Worm (Caenorhabditis elegans): ENCODE measurements around the gene C35D10.8.

Gene C35D10.8

DNA sequence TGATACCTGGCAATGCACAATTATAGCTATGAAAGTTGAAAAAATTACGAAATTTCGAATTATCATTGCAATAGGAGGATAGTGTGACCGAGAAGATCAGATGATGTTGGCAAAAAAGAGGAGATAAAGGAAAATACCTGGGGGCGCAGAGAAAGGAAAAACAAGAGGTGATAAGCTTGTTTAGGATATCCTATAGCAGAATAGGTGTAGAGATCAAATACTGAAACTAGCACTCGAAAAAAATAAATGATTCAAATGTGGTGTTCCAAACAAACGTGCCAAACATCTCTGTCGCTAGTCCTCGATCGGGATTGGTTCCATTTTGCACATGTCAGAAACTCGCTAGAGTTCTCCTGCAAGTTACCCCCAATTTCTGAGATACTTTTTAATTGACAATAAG, 25.6 kb upstream of the C35D10.8 start, which contains the start of gene F26A1.9:
TSS of gene F26A1.9 (minus strand) at position 101 of the 400 bp plus-strand sequence.
- no peak for TF ChIP-seq tab-1 (GFP tag; IDR thresholded peaks at IDR 0.05)
- no peak for TF ChIP-seq T22C8.4 (GFP tag; IDR thresholded peaks at IDR 0.05)
- no peak for TF ChIP-seq ztf-23 (GFP tag; IDR thresholded peaks at IDR 0.05)
- no peak for TF ChIP-seq flt-1 (GFP tag; IDR thresholded peaks at IDR 0.05)
- TF ChIP-seq med-1 (GFP tag; optimal IDR thresholded peaks at IDR 0.05; ENCODE audit: insufficient read depth): no peak
- no peak for TF ChIP-seq ztf-29 (GFP tag; IDR thresholded peaks at IDR 0.05)
- TF ChIP-seq cog-1 (tag; optimal IDR thresholded peaks at IDR 0.05): no peak
- TF ChIP-seq klf-2 (GFP tag; conservative IDR thresholded peaks at IDR 0.05): no peak
- no peak for TF ChIP-seq ref-1 (GFP tag; conservative IDR thresholded peaks at IDR 0.05)

DNA sequence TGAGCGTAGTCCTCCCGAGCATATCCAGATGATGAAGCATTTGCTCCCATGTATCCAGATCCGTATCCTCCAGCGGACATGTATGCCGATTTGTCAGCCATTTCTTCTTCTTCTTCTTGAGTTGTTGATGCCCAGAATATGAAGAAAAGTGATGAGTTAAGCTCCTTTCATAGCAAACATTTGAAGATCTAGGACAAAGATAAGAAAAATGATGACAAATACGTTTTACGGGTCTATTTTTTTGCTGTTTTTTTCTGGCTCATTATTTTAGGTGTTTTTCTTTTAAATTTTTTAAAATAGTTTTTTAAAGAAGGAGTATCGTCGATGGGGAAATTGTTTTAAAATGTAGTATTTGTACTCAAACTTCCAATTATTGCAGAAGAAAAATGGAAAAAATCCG, 24.8 kb upstream of the C35D10.8 start, which contains the start of gene nspd-9:
TSS of gene nspd-9 (minus strand) at position 101 of the 400 bp plus-strand sequence.
- no peak for TF ChIP-seq ztf-29 (GFP tag; IDR thresholded peaks at IDR 0.05)
- no peak for TF ChIP-seq med-1 (GFP tag; optimal IDR thresholded peaks at IDR 0.05; ENCODE audit: insufficient read depth)
- no peak for TF ChIP-seq tab-1 (GFP tag; IDR thresholded peaks at IDR 0.05)
- TF ChIP-seq ref-1 (GFP tag; conservative IDR thresholded peaks at IDR 0.05): no peak
- TF ChIP-seq T22C8.4 (GFP tag; IDR thresholded peaks at IDR 0.05): no peak
- no peak for TF ChIP-seq klf-2 (GFP tag; conservative IDR thresholded peaks at IDR 0.05)
- TF ChIP-seq flt-1 (GFP tag; IDR thresholded peaks at IDR 0.05): no peak
- TF ChIP-seq ztf-23 (GFP tag; IDR thresholded peaks at IDR 0.05): no peak
- TF ChIP-seq cog-1 (tag; optimal IDR thresholded peaks at IDR 0.05): no peak

DNA sequence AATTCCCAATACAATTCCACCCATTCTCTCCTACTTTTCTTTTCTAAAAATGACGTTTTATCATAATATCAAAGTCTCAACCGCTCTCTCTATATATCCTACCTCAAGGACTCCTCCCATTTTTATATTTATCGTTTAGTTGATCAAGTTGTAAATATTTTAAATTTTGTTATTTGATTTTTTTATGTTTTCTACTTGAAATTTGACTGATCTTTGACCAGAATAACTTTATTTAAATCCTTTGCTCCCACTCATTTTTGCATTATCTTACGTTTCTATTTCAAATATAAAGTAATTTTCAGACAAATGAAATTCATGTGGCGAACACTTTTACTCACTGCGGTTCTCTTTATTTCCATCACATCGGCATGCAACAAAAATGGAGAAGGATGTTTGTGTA, 17.6 kb upstream of the C35D10.8 start, which contains the start of the genes acbp-7 and F26A1.19:
TSS of gene acbp-7 (plus strand) at position 301 of the 400 bp plus-strand sequence.
TSS of gene F26A1.19 (plus strand) at position 303 of the 400 bp plus-strand sequence.
- TF ChIP-seq klf-2 (GFP tag; conservative IDR thresholded peaks at IDR 0.05) (no peak), tab-1 (GFP tag; IDR thresholded peaks at IDR 0.05) (no peak), ztf-29 (GFP tag; IDR thresholded peaks at IDR 0.05) (no peak), ztf-23 (GFP tag; IDR thresholded peaks at IDR 0.05) (no peak), med-1 (GFP tag; optimal IDR thresholded peaks at IDR 0.05; ENCODE audit: insufficient read depth) (no peak), T22C8.4 (GFP tag; IDR thresholded peaks at IDR 0.05) (no peak), flt-1 (GFP tag; IDR thresholded peaks at IDR 0.05) (no peak), cog-1 (tag; optimal IDR thresholded peaks at IDR 0.05) (no peak), ref-1 (GFP tag; conservative IDR thresholded peaks at IDR 0.05) (no peak)

DNA sequence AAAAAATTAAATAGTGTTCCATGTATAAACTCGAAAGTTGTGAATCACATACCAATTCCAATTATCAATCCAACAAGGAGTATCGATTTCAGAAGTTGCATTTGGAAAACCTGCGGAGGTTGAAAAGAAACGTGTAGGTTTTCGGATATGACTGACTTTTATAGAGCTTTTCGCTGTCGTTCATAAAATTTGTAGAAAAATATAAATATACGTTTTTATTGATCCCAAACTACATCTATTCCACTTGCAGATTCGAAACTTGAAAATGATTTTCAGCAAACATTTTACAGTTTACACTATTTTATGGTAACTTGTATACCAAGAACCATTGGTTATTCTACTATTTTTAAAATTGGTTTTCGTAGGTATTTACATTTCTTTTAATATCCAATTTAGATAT, 12.8 kb upstream of the C35D10.8 start, which contains the start of gene clec-156:
TSS of gene clec-156 (minus strand) at position 101 of the 400 bp plus-strand sequence.
- no peak for TF ChIP-seq ref-1 (GFP tag; conservative IDR thresholded peaks at IDR 0.05)
- TF ChIP-seq cog-1 (tag; optimal IDR thresholded peaks at IDR 0.05): no peak
- no peak for TF ChIP-seq tab-1 (GFP tag; IDR thresholded peaks at IDR 0.05)

DNA sequence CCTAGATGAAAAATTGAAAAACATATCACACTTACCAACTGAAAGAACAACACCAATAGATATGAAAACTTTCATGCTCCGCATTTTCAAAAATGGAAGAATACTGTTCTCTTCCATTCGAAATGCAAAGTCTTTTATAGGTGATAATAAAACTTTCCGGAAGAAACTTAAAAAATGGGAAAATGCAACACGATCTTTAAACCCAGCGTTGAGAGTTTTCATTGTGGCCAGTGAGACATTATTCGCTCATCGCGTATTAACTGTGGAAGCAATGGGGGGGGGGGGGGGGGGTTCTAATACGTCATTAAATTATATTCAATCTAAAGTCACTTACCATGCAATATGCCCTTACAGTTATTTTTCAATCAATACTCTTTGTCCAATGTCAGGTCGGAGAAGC, 10.7 kb upstream of the C35D10.8 start, which contains the start of the genes clec-157 and fkh-5:
TSS of gene clec-157 (minus strand) at position 101 of the 400 bp plus-strand sequence.
TSS of gene fkh-5 (plus strand) at position 336 of the 400 bp plus-strand sequence.
- no peak for TF ChIP-seq cog-1 (tag; optimal IDR thresholded peaks at IDR 0.05)
- TF ChIP-seq ztf-23 (GFP tag; IDR thresholded peaks at IDR 0.05): no peak
- no peak for TF ChIP-seq flt-1 (GFP tag; IDR thresholded peaks at IDR 0.05)
- no peak for TF ChIP-seq med-1 (GFP tag; optimal IDR thresholded peaks at IDR 0.05; ENCODE audit: insufficient read depth)
- TF ChIP-seq klf-2 (GFP tag; conservative IDR thresholded peaks at IDR 0.05): no peak
- TF ChIP-seq T22C8.4 (GFP tag; IDR thresholded peaks at IDR 0.05): no peak
- no peak for TF ChIP-seq tab-1 (GFP tag; IDR thresholded peaks at IDR 0.05)
- TF ChIP-seq ztf-29 (GFP tag; IDR thresholded peaks at IDR 0.05): no peak
- no peak for TF ChIP-seq ref-1 (GFP tag; conservative IDR thresholded peaks at IDR 0.05)

DNA sequence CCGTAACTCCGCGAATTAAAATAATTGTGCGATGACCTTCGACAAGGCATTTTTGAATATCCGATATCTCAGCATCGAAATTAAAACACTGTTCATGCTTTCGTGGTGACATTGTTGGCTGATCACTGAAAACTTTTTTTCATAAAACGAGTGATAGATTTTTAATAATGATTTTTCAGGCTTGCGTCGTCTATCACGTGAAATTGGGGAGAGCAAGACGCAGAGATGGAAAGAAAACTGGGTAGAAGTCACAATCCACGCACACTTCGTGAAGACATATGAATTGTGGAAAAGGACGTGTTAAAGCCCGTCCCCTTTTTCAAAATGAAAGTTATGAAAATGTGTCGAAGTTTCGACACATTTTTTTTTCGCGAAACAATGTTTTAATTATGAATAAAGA, 5.3 kb upstream of the C35D10.8 start, which contains the start of gene nonu-1:
TSS of gene nonu-1 (minus strand) at position 169 of the 400 bp plus-strand sequence.
- no peak for TF ChIP-seq med-1 (GFP tag; optimal IDR thresholded peaks at IDR 0.05; ENCODE audit: insufficient read depth)
- no peak for TF ChIP-seq T22C8.4 (GFP tag; IDR thresholded peaks at IDR 0.05)
- TF ChIP-seq ztf-23 (GFP tag; IDR thresholded peaks at IDR 0.05): no peak
- TF ChIP-seq klf-2 (GFP tag; conservative IDR thresholded peaks at IDR 0.05): no peak
- no peak for TF ChIP-seq flt-1 (GFP tag; IDR thresholded peaks at IDR 0.05)
- TF ChIP-seq tab-1 (GFP tag; IDR thresholded peaks at IDR 0.05): no peak
- no peak for TF ChIP-seq ztf-29 (GFP tag; IDR thresholded peaks at IDR 0.05)
- no peak for TF ChIP-seq cog-1 (tag; optimal IDR thresholded peaks at IDR 0.05)
- no peak for TF ChIP-seq ref-1 (GFP tag; conservative IDR thresholded peaks at IDR 0.05)

DNA sequence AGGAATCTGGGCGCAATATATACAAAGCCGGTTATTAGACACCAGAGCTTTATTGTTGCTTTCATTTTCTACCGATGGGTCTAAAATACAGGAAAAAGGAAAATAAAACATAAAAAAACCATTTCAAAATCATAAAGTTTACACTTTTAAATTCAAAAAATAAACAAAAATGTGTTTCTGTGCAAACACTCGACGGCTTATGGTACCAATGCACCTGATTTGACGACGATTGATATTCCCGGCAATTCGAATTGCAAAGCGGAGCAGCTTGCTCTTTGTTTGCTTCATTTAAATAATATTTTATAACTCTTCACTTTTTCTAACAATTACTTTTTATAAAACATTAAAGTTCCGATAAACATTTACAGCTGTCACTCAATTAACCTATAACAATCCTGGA, 4.9 kb upstream of the C35D10.8 start, which contains the start of gene F26A1.1:
TSS of gene F26A1.1 (plus strand) at position 369 of the 400 bp plus-strand sequence.
- TF ChIP-seq ref-1 (GFP tag; conservative IDR thresholded peaks at IDR 0.05) (no peak), med-1 (GFP tag; optimal IDR thresholded peaks at IDR 0.05; ENCODE audit: insufficient read depth) (no peak), ztf-23 (GFP tag; IDR thresholded peaks at IDR 0.05) (no peak), ztf-29 (GFP tag; IDR thresholded peaks at IDR 0.05) (no peak), T22C8.4 (GFP tag; IDR thresholded peaks at IDR 0.05) (no peak), klf-2 (GFP tag; conservative IDR thresholded peaks at IDR 0.05) (no peak), cog-1 (tag; optimal IDR thresholded peaks at IDR 0.05) (no peak), tab-1 (GFP tag; IDR thresholded peaks at IDR 0.05) (no peak)

DNA sequence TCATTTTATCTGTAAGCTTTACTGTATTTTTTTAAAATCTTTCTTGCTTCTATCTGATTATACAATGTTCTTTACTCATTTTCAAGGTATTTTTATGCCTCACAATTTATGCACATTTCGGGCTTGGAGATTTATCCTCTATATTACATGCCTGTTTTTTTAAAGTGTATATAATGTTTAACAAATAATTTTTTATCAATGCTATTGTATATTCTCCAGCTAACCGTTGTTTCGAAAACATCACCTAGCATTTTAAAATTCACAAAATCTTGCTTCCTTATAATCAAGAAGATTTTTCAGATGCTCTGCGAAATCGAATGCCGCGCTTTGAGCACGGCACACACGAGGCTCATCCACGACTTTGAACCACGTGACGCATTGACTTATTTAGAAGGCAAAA, 3.0 kb upstream of the C35D10.8 start, which contains the start of gene ced-4:
TSS of gene ced-4 (plus strand) at position 301 of the 400 bp plus-strand sequence.
- TF ChIP-seq ref-1 (GFP tag; conservative IDR thresholded peaks at IDR 0.05) (no peak), flt-1 (GFP tag; IDR thresholded peaks at IDR 0.05) (no peak), ztf-29 (GFP tag; IDR thresholded peaks at IDR 0.05) (no peak), cog-1 (tag; optimal IDR thresholded peaks at IDR 0.05) (no peak), med-1 (GFP tag; optimal IDR thresholded peaks at IDR 0.05; ENCODE audit: insufficient read depth) (no peak), T22C8.4 (GFP tag; IDR thresholded peaks at IDR 0.05) (no peak), ztf-23 (GFP tag; IDR thresholded peaks at IDR 0.05) (no peak), klf-2 (GFP tag; conservative IDR thresholded peaks at IDR 0.05) (no peak), tab-1 (GFP tag; IDR thresholded peaks at IDR 0.05) (no peak)

DNA sequence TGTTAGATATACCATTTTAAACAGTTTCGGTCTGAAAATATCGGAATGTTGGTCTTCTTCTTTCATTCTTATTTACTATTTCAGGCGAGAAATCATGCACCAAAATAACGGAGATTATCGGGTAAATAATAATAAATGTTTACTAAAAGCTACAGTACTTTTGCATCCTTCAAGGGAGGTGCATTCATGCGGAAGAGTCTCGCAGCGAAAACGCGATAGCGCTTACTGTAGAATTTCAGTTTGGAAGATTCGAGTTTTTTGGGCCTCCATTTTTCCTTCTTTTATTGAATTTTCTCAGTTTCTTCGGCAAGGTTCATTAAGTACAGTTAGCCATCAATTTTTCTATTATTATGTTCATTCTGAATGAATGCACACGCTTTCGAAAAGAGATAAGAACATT, 1.1 kb downstream of the C35D10.8 start, which contains the start of gene C35D10.7:
TSS of gene C35D10.7 (plus strand) at position 85 of the 400 bp plus-strand sequence.
- TF ChIP-seq T22C8.4 (GFP tag; IDR thresholded peaks at IDR 0.05) (no peak), tab-1 (GFP tag; IDR thresholded peaks at IDR 0.05) (no peak), cog-1 (tag; optimal IDR thresholded peaks at IDR 0.05) (no peak), klf-2 (GFP tag; conservative IDR thresholded peaks at IDR 0.05) (no peak), ref-1 (GFP tag; conservative IDR thresholded peaks at IDR 0.05) (no peak), med-1 (GFP tag; optimal IDR thresholded peaks at IDR 0.05; ENCODE audit: insufficient read depth) (no peak), ztf-23 (GFP tag; IDR thresholded peaks at IDR 0.05) (no peak), flt-1 (GFP tag; IDR thresholded peaks at IDR 0.05) (no peak), ztf-29 (GFP tag; IDR thresholded peaks at IDR 0.05) (no peak)

Data from whole organism, midembryonic.